Fruit fly (Drosophila melanogaster): ENCODE data around the gene Ipp.
A peak's percentile ranks its signal among the peaks of the same experiment; 100 is the strongest.

Ipp gene

dm6 chr3R:14002146-14002846 lies 43.7 kb downstream of the Ipp start (continued):
- TF ChIP-seq CG9705 (GFP tag; optimal IDR thresholded peaks at IDR 0.05): no peak
- peak; percentile 10 for TF ChIP-seq OdsH (GFP tag; optimal IDR thresholded peaks at IDR 0.05)
- no peak for TF ChIP-seq GATAd (GFP tag; optimal IDR thresholded peaks at IDR 0.05)
- no peak for TF ChIP-seq Rel (GFP tag; optimal IDR thresholded peaks at IDR 0.05)
- no peak for TF ChIP-seq Rel (tag; optimal IDR thresholded peaks at IDR 0.05)
- no peak for TF ChIP-seq N (GFP tag; optimal IDR thresholded peaks at IDR 0.05)
- TF ChIP-seq dmrt93B (GFP tag; optimal IDR thresholded peaks at IDR 0.05): no peak

dm6 chr3R:14003845-14004244 lies 45.3 kb downstream of the Ipp start:
- no peak for TF ChIP-seq Myc (optimal IDR thresholded peaks at IDR 0.05)
- TF ChIP-seq CrebA (GFP tag; optimal IDR thresholded peaks at IDR 0.05; ENCODE audit: borderline replicate concordance): no peak
- TF ChIP-seq dl (GFP tag; optimal IDR thresholded peaks at IDR 0.05; ENCODE audit: insufficient read depth in 1 of 2, partially characterized antibody in 2 of 2): no peak
- TF ChIP-seq Hr78 (GFP tag; optimal IDR thresholded peaks at IDR 0.05): no peak
- no peak for TF ChIP-seq h (GFP tag; optimal IDR thresholded peaks at IDR 0.05)
- TF ChIP-seq CG32264 (GFP tag; optimal IDR thresholded peaks at IDR 0.05): no peak
- TF ChIP-seq br (GFP tag; optimal IDR thresholded peaks at IDR 0.05): no peak
- TF ChIP-seq Abd-B (GFP tag; optimal IDR thresholded peaks at IDR 0.05): no peak
- no peak for TF ChIP-seq fru (GFP tag; optimal IDR thresholded peaks at IDR 0.05)
- TF ChIP-seq pan (optimal IDR thresholded peaks at IDR 0.05): no peak
- TF ChIP-seq Mio (GFP tag; optimal IDR thresholded peaks at IDR 0.05): no peak
- TF ChIP-seq Sp1 (GFP tag; optimal IDR thresholded peaks at IDR 0.05): no peak
- no peak for TF ChIP-seq Rel (GFP tag; optimal IDR thresholded peaks at IDR 0.05)
- no peak for TF ChIP-seq Rel (tag; optimal IDR thresholded peaks at IDR 0.05)
- no peak for TF ChIP-seq rgr (GFP tag; optimal IDR thresholded peaks at IDR 0.05)
- no peak for TF ChIP-seq lola (GFP tag; optimal IDR thresholded peaks at IDR 0.05)
- no peak for TF ChIP-seq brk (GFP tag; optimal IDR thresholded peaks at IDR 0.05)
- no peak for TF ChIP-seq woc (GFP tag; optimal IDR thresholded peaks at IDR 0.05)
- no peak for TF ChIP-seq usp (GFP tag; optimal IDR thresholded peaks at IDR 0.05)
- no peak for TF ChIP-seq N (GFP tag; optimal IDR thresholded peaks at IDR 0.05)

dm6 chr3R:14005152-14005551 lies 46.6 kb downstream of the Ipp start:
- no peak for TF ChIP-seq psq (GFP tag; optimal IDR thresholded peaks at IDR 0.05)
- TF ChIP-seq GATAd (GFP tag; optimal IDR thresholded peaks at IDR 0.05): no peak
- no peak for TF ChIP-seq CG9705 (GFP tag; optimal IDR thresholded peaks at IDR 0.05)
- no peak for TF ChIP-seq dl (GFP tag; optimal IDR thresholded peaks at IDR 0.05; ENCODE audit: insufficient read depth in 1 of 2, partially characterized antibody in 2 of 2)
- TF ChIP-seq sv (GFP tag; optimal IDR thresholded peaks at IDR 0.05): no peak

dm6 chr3R:14006224-14006892 lies 47.8 kb downstream of the Ipp start:
- TF ChIP-seq Hnf4 (GFP tag; optimal IDR thresholded peaks at IDR 0.05): no peak
- TF ChIP-seq fru (GFP tag; optimal IDR thresholded peaks at IDR 0.05): peak; percentile 53
- no peak for TF ChIP-seq Abd-B (GFP tag; optimal IDR thresholded peaks at IDR 0.05)
- TF ChIP-seq Myc (optimal IDR thresholded peaks at IDR 0.05): no peak
- TF ChIP-seq dsf (GFP tag; optimal IDR thresholded peaks at IDR 0.05; ENCODE audit: borderline replicate concordance): no peak
- TF ChIP-seq h (GFP tag; optimal IDR thresholded peaks at IDR 0.05): peak; percentile 63
- peak; percentile 63 for TF ChIP-seq OdsH (GFP tag; optimal IDR thresholded peaks at IDR 0.05)
- TF ChIP-seq jim (GFP tag; optimal IDR thresholded peaks at IDR 0.05): no peak
- no peak for TF ChIP-seq usp (GFP tag; optimal IDR thresholded peaks at IDR 0.05)
- no peak for TF ChIP-seq Dif (GFP tag; optimal IDR thresholded peaks at IDR 0.05; ENCODE audit: partially characterized antibody)
- no peak for TF ChIP-seq Rel (GFP tag; optimal IDR thresholded peaks at IDR 0.05)
- peak; percentile 81 for TF ChIP-seq Rel (tag; optimal IDR thresholded peaks at IDR 0.05)
- peak; percentile 19 for TF ChIP-seq Hr83 (GFP tag; optimal IDR thresholded peaks at IDR 0.05; ENCODE audit: poor library complexity, severe bottlenecking)
- TF ChIP-seq Sp1 (GFP tag; optimal IDR thresholded peaks at IDR 0.05): peak; percentile 51
- TF ChIP-seq Jra (GFP tag; optimal IDR thresholded peaks at IDR 0.05): no peak
- TF ChIP-seq Mio (GFP tag; optimal IDR thresholded peaks at IDR 0.05): no peak
- TF ChIP-seq GATAd (GFP tag; optimal IDR thresholded peaks at IDR 0.05): no peak
- TF ChIP-seq ey (GFP tag; optimal IDR thresholded peaks at IDR 0.05): peak; percentile 39
- no peak for TF ChIP-seq N (GFP tag; optimal IDR thresholded peaks at IDR 0.05)
- peak; percentile 61 for TF ChIP-seq CrebA (GFP tag; optimal IDR thresholded peaks at IDR 0.05; ENCODE audit: borderline replicate concordance)
- peak in 1 of 2 experiments; percentile 17 for TF ChIP-seq dl (GFP tag; optimal IDR thresholded peaks at IDR 0.05; ENCODE audit: insufficient read depth in 1 of 2, partially characterized antibody in 2 of 2)
- no peak for TF ChIP-seq Hr78 (GFP tag; optimal IDR thresholded peaks at IDR 0.05)
- peak; percentile 1 for TF ChIP-seq HLH106 (tag; optimal IDR thresholded peaks at IDR 0.05)
- TF ChIP-seq brk (GFP tag; optimal IDR thresholded peaks at IDR 0.05): no peak
- no peak for TF ChIP-seq lola (GFP tag; optimal IDR thresholded peaks at IDR 0.05)
- no peak for TF ChIP-seq pan (optimal IDR thresholded peaks at IDR 0.05)
- TF ChIP-seq woc (GFP tag; optimal IDR thresholded peaks at IDR 0.05): no peak
- TF ChIP-seq CG9705 (GFP tag; optimal IDR thresholded peaks at IDR 0.05): no peak
- TF ChIP-seq Vsx2 (GFP tag; optimal IDR thresholded peaks at IDR 0.05; ENCODE audit: partially characterized antibody): no peak
- TF ChIP-seq CG32264 (GFP tag; optimal IDR thresholded peaks at IDR 0.05): peak; percentile 20
- peak; percentile 60 for TF ChIP-seq rgr (GFP tag; optimal IDR thresholded peaks at IDR 0.05)
- TF ChIP-seq dmrt93B (GFP tag; optimal IDR thresholded peaks at IDR 0.05): no peak
- peak; percentile 59 for TF ChIP-seq br (GFP tag; optimal IDR thresholded peaks at IDR 0.05)
- TF ChIP-seq sage (GFP tag; optimal IDR thresholded peaks at IDR 0.05): peak; percentile 29
- no peak for TF ChIP-seq foxo (GFP tag; optimal IDR thresholded peaks at IDR 0.05)
- TF ChIP-seq tai (GFP tag; optimal IDR thresholded peaks at IDR 0.05): no peak
